Worm (Caenorhabditis elegans) whole organism, L1 larva: ENCODE results near the gene F08G2.4.

ENCODE experiments used
- C04F5.9 ChIP-seq: sonication (generic microtip); optimal IDR thresholded peaks from 2 replicates; lab custom pipeline; 2016; ENCODE audit warnings: missing genetic modification characterization, missing compliant biosample characterization
- C16A3.4 ChIP-seq: fragments of 150-350 bp; optimal IDR thresholded peaks from 2 replicates; lab custom pipeline; 2014; ENCODE audit warnings: missing biosample characterization, missing genetic modification characterization
- F16B12.6 ChIP-seq: fragments of 150-350 bp; optimal IDR thresholded peaks from 2 replicates; lab custom pipeline; 2014; ENCODE audit warnings: missing biosample characterization, missing genetic modification characterization
- aha-1 ChIP-seq: fragments of 150-350 bp; optimal IDR thresholded peaks from 2 replicates; lab custom pipeline; 2014; ENCODE audit warnings: missing biosample characterization, missing genetic modification characterization
- ceh-8 ChIP-seq: fragments of 200-800 bp; sonication (Bioruptor generic); optimal IDR thresholded peaks from 2 replicates; lab custom pipeline; 2018; ENCODE audit warnings: mild to moderate bottlenecking, missing genetic modification characterization, moderate library complexity, missing compliant biosample characterization
- ceh-88 ChIP-seq: fragments of 200-800 bp; sonication (Bioruptor generic); IDR thresholded peaks from 2 replicates; pipeline ENCODE4 v1.3.6; 2022; ENCODE audit warnings: missing genetic modification characterization, missing compliant biosample characterization
- dpl-1 ChIP-seq, 3 experiments: fragments of 150-350 bp in 2 of 3; sonication (generic microtip) in 1 of 3; optimal IDR thresholded peaks; 2 replicates each; lab custom pipeline; 2014 to 2017; ENCODE audit warnings: missing biosample characterization in 3 of 3, missing genetic modification characterization in 3 of 3, missing genetic modification reagents in 3 of 3
- dsc-1 ChIP-seq: sonication (generic microtip); optimal IDR thresholded peaks from 2 replicates; lab custom pipeline; 2016; ENCODE audit warnings: mild to moderate bottlenecking, missing genetic modification characterization, missing compliant biosample characterization
- efl-1 ChIP-seq, 4 experiments: fragments of 150-350 bp; optimal IDR thresholded peaks in 3 of 4; peaks in 1 of 4; 1 replicate in 1 of 4; 2 replicates in 3 of 4; lab custom pipeline; 2014; ENCODE audit warnings: missing biosample characterization in 2 of 4, missing genetic modification characterization in 2 of 4, missing genetic modification reagents in 2 of 4
- efl-3 ChIP-seq: fragments of 200-800 bp; sonication (Bioruptor generic); optimal IDR thresholded peaks from 2 replicates; lab custom pipeline; 2018; ENCODE audit warnings: mild to moderate bottlenecking, missing genetic modification characterization, missing compliant biosample characterization
- egl-13 ChIP-seq: sonication (generic microtip); optimal IDR thresholded peaks from 2 replicates; lab custom pipeline; 2016; ENCODE audit warnings: missing genotype, missing genetic modification reagents, missing genetic modification characterization, missing compliant biosample characterization
- elt-2 ChIP-seq: sonication (generic microtip); optimal IDR thresholded peaks from 2 replicates; lab custom pipeline; 2016; ENCODE audit warnings: missing genetic modification characterization, mild to moderate bottlenecking, inconsistent platforms, missing compliant biosample characterization, missing genetic modification reagents
- fkh-4 ChIP-seq: sonication (generic microtip); optimal IDR thresholded peaks from 2 replicates; lab custom pipeline; 2016; ENCODE audit warnings: missing compliant biosample characterization, missing genetic modification characterization, borderline replicate concordance
- irx-1 ChIP-seq: sonication (generic microtip); optimal IDR thresholded peaks from 2 replicates; lab custom pipeline; 2016; ENCODE audit warnings: missing genetic modification characterization, missing compliant biosample characterization
- jun-1 ChIP-seq: fragments of 150-350 bp; optimal IDR thresholded peaks from 2 replicates; lab custom pipeline; 2014; ENCODE audit warnings: missing biosample characterization, missing genetic modification reagents, missing genetic modification characterization
- lin-14 ChIP-seq: fragments of 200-800 bp; sonication (Bioruptor generic); optimal IDR thresholded peaks from 2 replicates; lab custom pipeline; 2018; ENCODE audit warnings: mild to moderate bottlenecking, missing genetic modification characterization, moderate library complexity, missing compliant biosample characterization
- lsy-2 ChIP-seq, 2 experiments: fragments of 150-350 bp; optimal IDR thresholded peaks; 2 replicates each; lab custom pipeline; 2014; ENCODE audit warnings: missing biosample characterization in 2 of 2, missing genetic modification characterization in 2 of 2
- mdl-1 ChIP-seq, 2 experiments: fragments of 150-350 bp; optimal IDR thresholded peaks; 2 replicates each; lab custom pipeline; 2014 to 2017; ENCODE audit warnings: missing biosample characterization in 2 of 2, missing genetic modification characterization in 2 of 2, inconsistent platforms in 1 of 2
- nhr-19 ChIP-seq: fragments of 200-800 bp; sonication (Bioruptor generic); conservative IDR thresholded peaks from 2 replicates; pipeline ENCODE4 v1.3.6; 2022; ENCODE audit warnings: missing genetic modification characterization, missing compliant biosample characterization
- nhr-47 ChIP-seq: sonication (generic microtip); optimal IDR thresholded peaks from 2 replicates; lab custom pipeline; 2016; ENCODE audit warnings: mild to moderate bottlenecking, missing genetic modification characterization, moderate library complexity, missing compliant biosample characterization
- nhr-71 ChIP-seq: sonication (generic microtip); optimal IDR thresholded peaks from 2 replicates; lab custom pipeline; 2016; ENCODE audit warnings: mild to moderate bottlenecking, missing genetic modification characterization, moderate library complexity, missing compliant biosample characterization
- nhr-77 ChIP-seq: fragments of 150-350 bp; optimal IDR thresholded peaks from 2 replicates; lab custom pipeline; 2014; ENCODE audit warnings: missing biosample characterization, missing genetic modification characterization
- pag-3 ChIP-seq: sonication (generic microtip); optimal IDR thresholded peaks from 2 replicates; lab custom pipeline; 2017; ENCODE audit warnings: missing genetic modification characterization, mild to moderate bottlenecking, missing compliant biosample characterization, antibody characterized with exemption, borderline replicate concordance; ENCODE audit not compliant: insufficient read depth
- rnt-1 ChIP-seq: sonication (generic microtip); optimal IDR thresholded peaks from 2 replicates; lab custom pipeline; 2016; ENCODE audit warnings: mild to moderate bottlenecking, missing genetic modification characterization, moderate library complexity, missing compliant biosample characterization
- snpc-4 ChIP-seq: fragments of 150-350 bp; optimal IDR thresholded peaks from 2 replicates; lab custom pipeline; 2014; ENCODE audit warnings: missing biosample characterization, missing genetic modification characterization
- snu-23 ChIP-seq: sonication (generic microtip); optimal IDR thresholded peaks from 2 replicates; lab custom pipeline; 2016; ENCODE audit warnings: missing genetic modification characterization, missing compliant biosample characterization
- sox-4 ChIP-seq: sonication (generic microtip); optimal IDR thresholded peaks from 2 replicates; lab custom pipeline; 2016; ENCODE audit warnings: missing genetic modification characterization, missing compliant biosample characterization
- sup-37 ChIP-seq: fragments of 200-800 bp; sonication (Bioruptor generic); optimal IDR thresholded peaks from 2 replicates; lab custom pipeline; 2018; ENCODE audit warnings: mild to moderate bottlenecking, missing genetic modification characterization, missing compliant biosample characterization
- unc-130 ChIP-seq: fragments of 150-350 bp; optimal IDR thresholded peaks from 2 replicates; lab custom pipeline; 2017; ENCODE audit warnings: missing biosample characterization, missing genetic modification characterization, inconsistent platforms
- unc-30 ChIP-seq: sonication (generic microtip); optimal IDR thresholded peaks from 2 replicates; lab custom pipeline; 2017; ENCODE audit warnings: missing biosample characterization, missing genetic modification characterization
- unc-62 ChIP-seq: fragments of 150-350 bp; optimal IDR thresholded peaks from 2 replicates; lab custom pipeline; 2014; ENCODE audit warnings: missing biosample characterization, missing genetic modification reagents, missing genetic modification characterization
- xbp-1 ChIP-seq: sonication (generic microtip); optimal IDR thresholded peaks from 2 replicates; lab custom pipeline; 2016; ENCODE audit warnings: missing genetic modification characterization, missing compliant biosample characterization

Gene F08G2.4

DNA sequence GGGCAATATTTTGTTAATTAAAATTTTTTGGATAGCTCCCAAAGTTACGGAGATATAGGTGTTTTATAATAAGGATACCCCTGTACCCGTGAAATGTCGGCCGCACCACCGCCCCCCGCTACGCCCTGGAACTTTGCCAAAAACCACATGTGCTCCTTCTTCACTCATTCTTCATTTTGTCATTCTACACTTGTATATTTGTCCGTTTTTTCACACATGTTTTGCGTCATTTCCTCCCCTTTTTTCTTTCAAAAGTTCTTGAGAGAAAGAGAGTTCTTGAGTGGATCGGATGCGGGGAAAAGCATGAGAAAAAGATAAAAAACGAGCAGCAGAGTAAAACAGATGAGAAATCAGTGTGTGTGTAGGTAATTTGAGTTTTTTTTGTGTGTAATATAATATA is 41.6 kb upstream of the F08G2.4 start:
- TF ChIP-seq nhr-47 (tag; lab: Kevin White, UChicago) = no peak
- no peak for TF ChIP-seq jun-1 (tag; lab: Kevin White, UChicago)
- no peak for TF ChIP-seq pag-3 (tag; lab: Kevin White, UChicago)
- no peak for TF ChIP-seq C04F5.9 (tag; lab: Kevin White, UChicago)
- no peak for TF ChIP-seq unc-30
- TF ChIP-seq dsc-1 (tag; lab: Kevin White, UChicago) = peak; percentile 94
- TF ChIP-seq nhr-71 (tag; lab: Kevin White, UChicago) = peak; percentile 22
- no peak for TF ChIP-seq sup-37
- TF ChIP-seq snpc-4 (tag; lab: Kevin White, UChicago) = peak; percentile 63
- TF ChIP-seq F16B12.6 (tag; lab: Kevin White, UChicago) = no peak
- peak in 1 of 2 experiments; percentile 19 for TF ChIP-seq lsy-2 (tag; optimal IDR thresholded peaks at IDR 0.05; lab: Kevin White, UChicago)
- peak; percentile 61 for TF ChIP-seq lin-14
- TF ChIP-seq fkh-4 (tag; lab: Kevin White, UChicago) = peak; percentile 54
- no peak for TF ChIP-seq nhr-77
- TF ChIP-seq, all 84 proteins: peak for 6

DNA sequence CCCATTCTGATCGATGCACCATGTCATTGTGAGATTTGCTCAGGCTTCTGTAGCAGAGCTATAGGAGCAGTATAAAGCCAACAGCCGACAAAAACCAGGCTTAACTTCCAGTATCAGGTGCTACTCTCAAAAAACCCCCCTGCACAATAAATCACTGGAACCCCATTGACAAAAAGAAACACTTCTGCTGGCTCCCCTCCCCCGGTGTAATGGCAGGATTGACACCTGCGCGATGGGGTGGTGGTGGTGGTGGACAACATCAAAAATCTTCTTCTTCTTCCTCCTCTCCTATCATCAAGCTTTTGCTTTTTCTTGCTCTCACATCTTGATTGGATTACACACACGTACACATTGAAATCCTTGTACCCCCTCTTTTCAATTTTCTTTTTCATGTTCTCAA is 40.7 kb upstream of the F08G2.4 start:
- peak; percentile 5 for TF ChIP-seq snu-23 (GFP tag; lab: Kevin White, UChicago)
- TF ChIP-seq efl-3 (GFP tag; lab: Kevin White, UChicago) = no peak
- no peak for TF ChIP-seq unc-62 (GFP tag; lab: Kevin White, UChicago)
- TF ChIP-seq nhr-71 (tag; lab: Kevin White, UChicago) = peak; percentile 37
- TF ChIP-seq dpl-1 (GFP tag; optimal IDR thresholded peaks at IDR 0.05; lab: Kevin White, UChicago) = no peak
- peak; percentile 68 for TF ChIP-seq dsc-1 (tag; lab: Kevin White, UChicago)
- TF ChIP-seq rnt-1 (tag; lab: Kevin White, UChicago) = peak; percentile 55
- no peak for TF ChIP-seq efl-1 (optimal IDR thresholded peaks at IDR 0.05; lab: Kevin White, UChicago)
- TF ChIP-seq efl-1 (GFP tag; optimal IDR thresholded peaks at IDR 0.05 in 1 of 2; lab: Kevin White, UChicago) = peak in 1 of 2 experiments; percentile 2
- peak; percentile 61 for TF ChIP-seq lin-14
- TF ChIP-seq pag-3 (tag; lab: Kevin White, UChicago) = peak; percentile 49
- peak; percentile 21; the same call in 1 of the 2 replicates for TF ChIP-seq nhr-19
- peak in 1 of 2 experiments; percentile 2 for TF ChIP-seq lsy-2 (tag; optimal IDR thresholded peaks at IDR 0.05; lab: Kevin White, UChicago)
- TF ChIP-seq unc-130 = peak; percentile 17

DNA sequence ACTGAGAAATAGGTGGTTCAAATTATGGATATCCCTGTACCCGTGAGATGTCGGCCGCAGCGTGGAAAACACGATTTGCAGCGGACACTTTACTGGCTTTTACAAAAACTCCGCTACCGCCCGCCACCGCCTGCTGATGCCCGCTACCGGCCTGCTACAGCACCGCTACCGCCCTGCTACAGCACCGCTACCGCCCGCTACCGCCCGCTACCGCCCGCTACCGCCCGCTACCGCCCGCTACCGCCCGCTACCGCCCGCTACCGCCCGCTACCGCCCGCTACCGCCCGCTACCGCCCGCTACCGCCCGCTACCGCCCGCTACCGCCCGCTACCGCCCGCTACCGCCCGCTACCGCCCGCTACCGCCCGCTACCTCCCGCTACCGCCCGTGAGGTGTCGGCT is 39.7 kb upstream of the F08G2.4 start:
- peak; percentile 11 for TF ChIP-seq ceh-8 (GFP tag; lab: Kevin White, UChicago)

DNA sequence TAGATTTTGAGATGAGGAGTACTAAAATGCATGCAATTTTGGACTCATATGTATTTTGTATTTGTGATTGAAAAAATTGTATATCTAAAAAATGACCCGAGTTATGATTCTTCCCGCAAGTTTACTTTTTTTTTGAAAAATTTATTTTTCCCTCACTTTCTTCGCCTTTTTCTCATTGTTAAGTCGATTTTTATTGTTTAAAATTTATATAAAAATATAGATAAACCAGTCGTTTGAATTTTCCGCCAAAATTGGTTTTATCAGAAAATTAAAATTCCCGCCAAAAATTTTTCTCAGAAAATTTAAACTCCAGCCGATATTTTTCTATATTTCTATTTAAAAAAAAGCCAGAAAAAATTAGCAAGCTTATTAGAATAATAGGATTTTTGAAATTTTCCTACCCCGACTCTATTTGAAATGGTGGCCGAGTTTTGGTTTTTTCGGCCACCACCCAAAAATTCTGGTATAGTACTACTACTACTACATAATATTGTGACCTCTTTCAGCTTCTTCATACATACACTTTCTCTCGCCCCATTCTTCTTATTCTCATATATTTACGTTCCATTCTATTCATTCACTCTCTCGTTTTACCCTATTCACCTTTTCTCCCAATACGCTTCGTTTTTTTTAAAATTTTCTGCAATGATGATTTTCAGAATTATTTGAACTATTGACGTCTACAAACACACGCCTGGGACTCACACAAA is 38.7 kb upstream of the F08G2.4 start, which contains the start of gene ZK131.11:
TSS of gene ZK131.11 (plus strand) at position 660 of the 710 bp plus-strand sequence.
- no peak for TF ChIP-seq ceh-8 (GFP tag; lab: Kevin White, UChicago)
- TF ChIP-seq elt-2 = no peak
- TF ChIP-seq xbp-1 (tag; lab: Kevin White, UChicago) = no peak
- no peak for TF ChIP-seq aha-1

DNA sequence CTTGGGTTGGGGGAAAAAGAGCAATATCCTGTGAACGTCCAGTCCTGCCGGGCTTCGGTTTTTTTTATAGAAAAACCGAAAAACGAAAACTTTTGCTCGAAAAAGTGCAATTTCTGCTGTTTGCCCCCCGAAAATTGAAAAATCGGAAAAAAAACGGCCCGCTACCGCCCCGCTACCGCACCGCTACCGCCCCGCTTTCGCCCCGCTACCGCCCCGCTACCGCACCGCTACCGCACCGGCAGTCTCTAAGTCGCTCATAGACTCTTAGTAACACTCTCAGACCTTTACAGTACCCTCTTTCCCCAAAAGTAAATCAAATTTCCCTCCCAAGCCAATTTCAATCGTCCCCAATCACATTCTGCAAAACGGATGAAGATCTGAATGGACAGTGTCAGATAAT is 35.2 kb upstream of the F08G2.4 start:
- TF ChIP-seq ceh-88 = no peak
- no peak for TF ChIP-seq C16A3.4
- TF ChIP-seq nhr-47 (tag; lab: Kevin White, UChicago) = no peak
- TF ChIP-seq C04F5.9 (tag; lab: Kevin White, UChicago) = no peak
- TF ChIP-seq sox-4 (tag; lab: Kevin White, UChicago) = no peak
- no peak for TF ChIP-seq egl-13 (tag; lab: Kevin White, UChicago)
- TF ChIP-seq mdl-1 (tag; optimal IDR thresholded peaks at IDR 0.05; lab: Kevin White, UChicago) = no peak
- TF ChIP-seq irx-1 (tag; lab: Kevin White, UChicago) = no peak
